Worm (Caenorhabditis elegans): Measurements from ENCODE around the gene ZK632.10.

DNA sequence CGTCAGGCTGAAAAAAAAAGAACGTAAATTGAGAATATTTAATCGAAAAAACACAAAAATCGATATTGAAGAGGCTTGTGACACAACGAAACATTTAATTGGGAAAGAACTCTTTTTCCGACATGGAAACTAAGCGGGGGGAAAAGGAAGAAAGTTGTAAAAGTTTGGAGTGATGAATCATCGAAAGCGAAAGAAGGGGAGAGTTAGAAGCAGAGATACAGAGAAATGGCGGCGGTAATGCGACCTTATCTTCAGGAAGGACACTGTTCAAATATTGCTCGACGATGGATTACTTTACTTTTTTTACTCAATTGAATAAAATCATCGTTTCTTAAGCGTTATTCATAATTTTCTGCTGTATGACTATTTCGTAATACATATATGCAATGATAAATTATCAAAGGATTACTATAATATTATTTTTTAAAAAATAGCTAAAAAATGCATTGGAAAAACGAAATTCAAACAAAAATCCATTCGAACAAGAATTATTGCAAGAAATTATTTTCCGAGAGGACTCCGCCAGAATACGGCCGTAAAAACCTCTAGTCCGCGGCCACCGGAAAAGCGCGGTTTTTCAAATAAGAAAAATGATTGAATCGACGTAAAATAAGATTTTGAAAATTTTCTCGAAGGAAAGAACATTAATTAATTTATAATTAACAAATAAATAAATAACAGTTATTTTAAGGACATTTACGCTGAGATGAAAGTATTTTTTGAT, 40.4 kb upstream of the ZK632.10 start, which contains the start of gene dhhc-4:
- TF ChIP-seq efl-3 (GFP tag; optimal IDR thresholded peaks at IDR 0.05) (peak; percentile 80), dsc-1 (tag; optimal IDR thresholded peaks at IDR 0.05) (peak; percentile 94), pag-3 (tag; optimal IDR thresholded peaks at IDR 0.05; ENCODE audit: borderline replicate concordance, insufficient read depth) (no peak), fos-1 (tag; optimal IDR thresholded peaks at IDR 0.05) (no peak), jun-1 (tag; optimal IDR thresholded peaks at IDR 0.05) (no peak), ets-5 (GFP tag; IDR thresholded peaks at IDR 0.05) (no peak), skn-1 (tag; optimal IDR thresholded peaks at IDR 0.05) (peak; percentile 30), nhr-20 (tag; optimal IDR thresholded peaks at IDR 0.05) (peak; percentile 85), zag-1 (tag; optimal IDR thresholded peaks at IDR 0.05) (no peak)
